Worm (Caenorhabditis elegans) whole organism, L3 larva: ENCODE data around the gene C05C10.8.

Experiments used
- R02D3.7 ChIP-seq: fragments of 150-350 bp; optimal IDR thresholded peaks from 2 replicates; lab custom pipeline; 2014; ENCODE audit warnings: missing biosample characterization, missing genetic modification characterization
- ceh-16 ChIP-seq: sonication (generic microtip); optimal IDR thresholded peaks from 2 replicates; lab custom pipeline; 2017; ENCODE audit warnings: missing biosample characterization, missing genetic modification characterization
- elt-2 ChIP-seq: sonication (generic microtip); optimal IDR thresholded peaks from 2 replicates; lab custom pipeline; 2016; ENCODE audit warnings: missing genetic modification reagents, mild to moderate bottlenecking, missing genetic modification characterization, missing compliant biosample characterization
- pha-4 ChIP-seq: fragments of 150-350 bp; optimal IDR thresholded peaks from 2 replicates; lab custom pipeline; 2014; ENCODE audit warnings: missing biosample characterization, missing genetic modification reagents, missing genetic modification characterization
- pqm-1 ChIP-seq: fragments of 150-350 bp; optimal IDR thresholded peaks from 2 replicates; lab custom pipeline; 2017; ENCODE audit warnings: missing biosample characterization, missing genetic modification characterization, inconsistent platforms
- snpc-4 ChIP-seq: fragments of 150-350 bp; optimal IDR thresholded peaks from 2 replicates; lab custom pipeline; 2014; ENCODE audit warnings: missing biosample characterization, missing genetic modification characterization
- unc-39 ChIP-seq: sonication (generic microtip); optimal IDR thresholded peaks from 4 replicates; lab custom pipeline; 2017; ENCODE audit warnings: missing biosample characterization, missing genetic modification characterization
- unc-62 ChIP-seq: fragments of 150-350 bp; sonication (generic microtip); optimal IDR thresholded peaks from 4 replicates; lab custom pipeline; 2014; ENCODE audit warnings: missing biosample characterization, missing genetic modification reagents, missing genetic modification characterization

- TF ChIP-seq ceh-16 (tag; lab: Kevin White, UChicago) = no peak
- TF ChIP-seq unc-39 = no peak
- peak; percentile 78 for TF ChIP-seq pha-4
- peak; percentile 28 for TF ChIP-seq R02D3.7 (tag; lab: Kevin White, UChicago)
- peak; percentile 21 for TF ChIP-seq elt-2 (tag; lab: Kevin White, UChicago)
- TF ChIP-seq pqm-1 (tag; lab: Kevin White, UChicago) = no peak
- no peak for TF ChIP-seq unc-62 (GFP tag; lab: Kevin White, UChicago)
- peak; percentile 69 for TF ChIP-seq snpc-4 (tag; lab: Kevin White, UChicago)
These were observed 25.4 kb downstream of the C05C10.8 start, which contains the start of gene C08H9.16 for ce11 chrII:9892409-9892808.
